Fruit fly (Drosophila melanogaster): ENCODE results near the gene CG34148.

dm6 chr3R:21836614-21837013 is 41.9 kb downstream of the CG34148 start:
- no peak for TF ChIP-seq CG14711 (tag; optimal IDR thresholded peaks at IDR 0.05)
- TF ChIP-seq cic (GFP tag; optimal IDR thresholded peaks at IDR 0.05): no peak
- TF ChIP-seq kay (GFP tag; ENCODE audit: borderline replicate concordance): no peak
- no peak for TF ChIP-seq cnc (optimal IDR thresholded peaks at IDR 0.05)
- no peak for TF ChIP-seq CG33017 (tag; optimal IDR thresholded peaks at IDR 0.05)
- no peak for TF ChIP-seq CG11617 (GFP tag; optimal IDR thresholded peaks at IDR 0.05)
- no peak for TF ChIP-seq Clk (GFP tag; optimal IDR thresholded peaks at IDR 0.05)
